Worm (Caenorhabditis elegans) whole organism, early embryonic: Measurements from ENCODE around the gene T24H10.4.

Experiments
- B0310.2 ChIP-seq: sonication (generic microtip); optimal IDR thresholded peaks from 2 replicates; lab custom pipeline; 2016; ENCODE audit warnings: mild to moderate bottlenecking, missing genetic modification characterization, missing compliant biosample characterization
- F13C5.2 ChIP-seq: sonication (generic microtip); optimal IDR thresholded peaks from 2 replicates; lab custom pipeline; 2017; ENCODE audit warnings: mild to moderate bottlenecking, missing genetic modification characterization, inconsistent platforms, missing compliant biosample characterization
- aly-1 ChIP-seq: sonication (generic microtip); optimal IDR thresholded peaks from 2 replicates; lab custom pipeline; 2016; ENCODE audit warnings: missing genetic modification characterization, missing compliant biosample characterization
- ama-1 ChIP-seq: fragments of 150-350 bp; optimal IDR thresholded peaks from 2 replicates; lab custom pipeline; 2014
- ceh-13 ChIP-seq: fragments of 200-800 bp; sonication (Bioruptor generic); optimal IDR thresholded peaks from 2 replicates; lab custom pipeline; 2018; ENCODE audit warnings: mild to moderate bottlenecking, missing genetic modification characterization, missing compliant biosample characterization
- ceh-36 ChIP-seq: sonication (generic microtip); optimal IDR thresholded peaks from 2 replicates; lab custom pipeline; 2016; ENCODE audit warnings: missing genetic modification characterization, inconsistent platforms, missing compliant biosample characterization
- ets-7 ChIP-seq: sonication (generic microtip); optimal IDR thresholded peaks from 2 replicates; lab custom pipeline; 2016; ENCODE audit warnings: missing genotype, missing genetic modification characterization, missing compliant biosample characterization
- flt-1 ChIP-seq: fragments of 200-800 bp; sonication (Bioruptor generic); IDR thresholded peaks from 2 replicates; pipeline ENCODE4 v1.3.6; 2022; ENCODE audit warnings: missing genetic modification characterization, missing compliant biosample characterization
- hmbx-1 ChIP-seq: sonication (generic microtip); optimal IDR thresholded peaks from 2 replicates; lab custom pipeline; 2016; ENCODE audit warnings: mild to moderate bottlenecking, missing genetic modification characterization, missing compliant biosample characterization
- hmg-4 ChIP-seq: fragments of 200-800 bp; sonication (Bioruptor generic); optimal IDR thresholded peaks from 2 replicates; lab custom pipeline; 2018; ENCODE audit warnings: mild to moderate bottlenecking, missing genetic modification characterization, missing compliant biosample characterization
- hnd-1 ChIP-seq: sonication (generic microtip); optimal IDR thresholded peaks from 2 replicates; lab custom pipeline; 2016; ENCODE audit warnings: missing genetic modification characterization, missing compliant biosample characterization
- pes-1 ChIP-seq: fragments of 200-800 bp; sonication (Bioruptor generic); IDR thresholded peaks from 2 replicates; pipeline ENCODE4 v1.3.6; 2022; ENCODE audit warnings: missing genetic modification reagents, missing genetic modification characterization, missing compliant biosample characterization
- scrt-1 ChIP-seq: fragments of 200-800 bp; sonication (Bioruptor generic); IDR thresholded peaks from 2 replicates; pipeline ENCODE4 v1.3.6; 2022; ENCODE audit warnings: missing genetic modification characterization, missing compliant biosample characterization
- sea-1 ChIP-seq: fragments of 200-800 bp; sonication (Bioruptor generic); conservative IDR thresholded peaks from 2 replicates; pipeline ENCODE4 v1.3.6; 2022; ENCODE audit warnings: missing genetic modification characterization, missing compliant biosample characterization
- tbx-11 ChIP-seq: fragments of 200-800 bp; sonication (Bioruptor generic); IDR thresholded peaks from 2 replicates; pipeline ENCODE4 v1.3.6; 2022; ENCODE audit warnings: missing genetic modification characterization, missing compliant biosample characterization
- tbx-37 ChIP-seq: fragments of 200-800 bp; sonication (Bioruptor generic); conservative IDR thresholded peaks from 2 replicates; pipeline ENCODE4 v1.3.6; 2022; ENCODE audit warnings: missing genetic modification reagents, missing genetic modification characterization, missing compliant biosample characterization
- tra-4 ChIP-seq: sonication (generic microtip); optimal IDR thresholded peaks from 2 replicates; lab custom pipeline; 2017; ENCODE audit warnings: missing genetic modification characterization, missing compliant biosample characterization

Gene T24H10.4

ce11 chrII:9069836-9070235 lies 39.5 kb upstream of the T24H10.4 start:
- TF ChIP-seq tbx-11: no peak
- TF ChIP-seq hmg-4: no peak

ce11 chrII:9070740-9071139 lies 38.6 kb upstream of the T24H10.4 start, which contains the start of gene T24B8.4:
T24B8.4 (minus strand) TSS chrII:9070840.
- no peak for TF ChIP-seq sea-1 (GFP tag; lab: Robert Waterston, UW)
- TF ChIP-seq tbx-11: no peak
- no peak for TF ChIP-seq B0310.2 (tag; lab: Kevin White, UChicago)
- no peak for TF ChIP-seq hnd-1
- TF ChIP-seq hmbx-1 (tag; lab: Kevin White, UChicago): no peak
- TF ChIP-seq pes-1 (GFP tag; lab: Robert Waterston, UW): no peak
- no peak for TF ChIP-seq ets-7
- TF ChIP-seq tbx-37 (GFP tag; lab: Robert Waterston, UW): no peak
- TF ChIP-seq flt-1 (GFP tag; lab: Robert Waterston, UW): no peak
- no peak for TF ChIP-seq tra-4 (tag; lab: Kevin White, UChicago)
- no peak for TF ChIP-seq ama-1 (lab: Kevin White, UChicago)
- no peak for TF ChIP-seq scrt-1
- TF ChIP-seq aly-1: no peak
- TF ChIP-seq hmg-4: no peak
- no peak for TF ChIP-seq F13C5.2 (tag; lab: Kevin White, UChicago)

- TF ChIP-seq tbx-37 (GFP tag; lab: Robert Waterston, UW) (no peak), ets-7 (no peak), ama-1 (lab: Kevin White, UChicago) (no peak), aly-1 (no peak), hmg-4 (no peak), F13C5.2 (tag; lab: Kevin White, UChicago) (no peak), tra-4 (tag; lab: Kevin White, UChicago) (no peak), B0310.2 (tag; lab: Kevin White, UChicago) (no peak), hnd-1 (no peak)
These were observed 36.6 kb upstream of the T24H10.4 start for ce11 chrII:9072769-9073168.

- TF ChIP-seq flt-1 (GFP tag; lab: Robert Waterston, UW) (no peak), ets-7 (no peak), pes-1 (GFP tag; lab: Robert Waterston, UW) (no peak), ceh-36 (tag; lab: Kevin White, UChicago) (no peak), ceh-13 (GFP tag; lab: Kevin White, UChicago) (no peak), tbx-11 (no peak), hmbx-1 (tag; lab: Kevin White, UChicago) (no peak), sea-1 (GFP tag; lab: Robert Waterston, UW) (no peak), B0310.2 (tag; lab: Kevin White, UChicago) (no peak), scrt-1 (no peak), aly-1 (no peak), tbx-37 (GFP tag; lab: Robert Waterston, UW) (no peak), hnd-1 (no peak), tra-4 (tag; lab: Kevin White, UChicago) (no peak), hmg-4 (no peak), ama-1 (lab: Kevin White, UChicago) (no peak), F13C5.2 (tag; lab: Kevin White, UChicago) (no peak)
These were observed 34.8 kb upstream of the T24H10.4 start for ce11 chrII:9074492-9074891.

ce11 chrII:9076098-9076879 lies 33.0 kb upstream of the T24H10.4 start:
- TF ChIP-seq B0310.2 (tag; lab: Kevin White, UChicago) (no peak), hmg-4 (no peak), sea-1 (GFP tag; lab: Robert Waterston, UW) (no peak), ceh-13 (GFP tag; lab: Kevin White, UChicago) (no peak), hnd-1 (no peak), ceh-36 (tag; lab: Kevin White, UChicago) (no peak), aly-1 (no peak), tra-4 (tag; lab: Kevin White, UChicago) (no peak), hmbx-1 (tag; lab: Kevin White, UChicago) (no peak), ets-7 (no peak)

- TF ChIP-seq hnd-1 (no peak), tbx-37 (GFP tag; lab: Robert Waterston, UW) (no peak), hmbx-1 (tag; lab: Kevin White, UChicago) (no peak), tra-4 (tag; lab: Kevin White, UChicago) (no peak)
These were observed 31.0 kb upstream of the T24H10.4 start for ce11 chrII:9078351-9078750.

ce11 chrII:9083093-9083492 lies 26.2 kb upstream of the T24H10.4 start, which contains the start of gene sysm-1:
sysm-1 (minus strand) TSS chrII:9083193.
- no peak for TF ChIP-seq sea-1 (GFP tag; lab: Robert Waterston, UW)
- no peak for TF ChIP-seq B0310.2 (tag; lab: Kevin White, UChicago)
- no peak for TF ChIP-seq hmg-4
- TF ChIP-seq ama-1 (lab: Kevin White, UChicago): no peak
- no peak for TF ChIP-seq tbx-11
- no peak for TF ChIP-seq tbx-37 (GFP tag; lab: Robert Waterston, UW)
- no peak for TF ChIP-seq scrt-1
- TF ChIP-seq F13C5.2 (tag; lab: Kevin White, UChicago): no peak
- no peak for TF ChIP-seq ets-7

ce11 chrII:9086308-9086707 lies 23.0 kb upstream of the T24H10.4 start, which contains the start of gene hlh-3:
hlh-3 (plus strand) TSS chrII:9086608.
- no peak for TF ChIP-seq flt-1 (GFP tag; lab: Robert Waterston, UW)
- no peak for TF ChIP-seq tbx-11
- no peak for TF ChIP-seq aly-1
- TF ChIP-seq hnd-1: no peak
- no peak for TF ChIP-seq tbx-37 (GFP tag; lab: Robert Waterston, UW)
- TF ChIP-seq ceh-36 (tag; lab: Kevin White, UChicago): no peak
